Worm (Caenorhabditis elegans) whole organism, midembryonic: ENCODE data around the gene F41E6.1.
A peak's percentile ranks its signal among the peaks of the same experiment; 100 is the strongest.
"Not testable (repeated sequence)": the region's sequence is repeated elsewhere in the genome, so short reads cannot be mapped to it uniquely, and the experiment has no call there.

ENCODE experiments used
- T22C8.4 ChIP-seq: fragments of 200-800 bp; sonication (Bioruptor generic); IDR thresholded peaks from 2 replicates; pipeline ENCODE4 v1.3.6; 2022; ENCODE audit warnings: missing genetic modification characterization, missing compliant biosample characterization
- cog-1 ChIP-seq: sonication (generic microtip); optimal IDR thresholded peaks from 2 replicates; lab custom pipeline; 2016; ENCODE audit warnings: missing genetic modification characterization, missing compliant biosample characterization
- flt-1 ChIP-seq: fragments of 200-800 bp; sonication (Bioruptor generic); IDR thresholded peaks from 2 replicates; pipeline ENCODE4 v1.3.6; 2022; ENCODE audit warnings: missing genetic modification characterization, missing compliant biosample characterization
- klf-2 ChIP-seq: fragments of 200-800 bp; sonication (Bioruptor generic); conservative IDR thresholded peaks from 2 replicates; pipeline ENCODE4 v1.3.6; 2022; ENCODE audit warnings: missing genetic modification reagents, missing genetic modification characterization, missing compliant biosample characterization
- med-1 ChIP-seq: sonication (generic microtip); optimal IDR thresholded peaks from 2 replicates; lab custom pipeline; 2017; ENCODE audit warnings: missing genetic modification characterization, mild to moderate bottlenecking, missing compliant biosample characterization, antibody characterized with exemption, missing genetic modification reagents; ENCODE audit not compliant: insufficient read depth
- ref-1 ChIP-seq: fragments of 200-800 bp; sonication (Bioruptor generic); conservative IDR thresholded peaks from 2 replicates; pipeline ENCODE4 v1.3.6; 2022; ENCODE audit warnings: missing genetic modification reagents, missing genetic modification characterization, missing compliant biosample characterization
- tab-1 ChIP-seq: fragments of 200-800 bp; sonication (Bioruptor generic); IDR thresholded peaks from 2 replicates; pipeline ENCODE4 v1.3.6; 2022; ENCODE audit warnings: missing genetic modification characterization, missing compliant biosample characterization
- ztf-23 ChIP-seq: fragments of 200-800 bp; sonication (Bioruptor generic); IDR thresholded peaks from 2 replicates; pipeline ENCODE4 v1.3.6; 2022; ENCODE audit warnings: missing genetic modification reagents, missing genetic modification characterization, missing compliant biosample characterization
- ztf-29 ChIP-seq: fragments of 200-800 bp; sonication (Bioruptor generic); IDR thresholded peaks from 2 replicates; pipeline ENCODE4 v1.3.6; 2022; ENCODE audit warnings: missing genetic modification reagents, missing genetic modification characterization, missing compliant biosample characterization

F41E6.1 gene

DNA sequence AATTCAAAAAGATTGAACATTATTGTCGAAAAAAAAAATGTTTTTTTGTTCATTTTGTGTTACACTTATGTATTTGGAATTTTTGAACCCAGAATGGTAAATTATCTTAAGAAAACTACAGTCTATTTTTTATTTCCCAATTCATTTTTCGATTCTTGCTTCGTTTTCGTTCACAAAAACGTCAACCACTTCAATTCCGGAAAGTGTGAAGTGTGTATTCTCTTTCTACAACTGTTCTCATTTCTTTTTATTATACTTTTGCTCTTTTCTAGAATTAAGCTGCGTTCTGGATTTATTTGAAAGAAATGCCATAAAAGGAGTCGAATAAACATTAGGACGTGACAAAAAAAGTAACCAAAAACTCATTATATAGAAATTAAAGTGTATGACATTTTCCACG lies at the start of gene F41E6.1:
Gene F41E6.1 (plus strand): TSS at position 301 of the 400 bp plus-strand sequence.
- TF ChIP-seq ref-1 (GFP tag; lab: Robert Waterston, UW), result no peak
- no peak for TF ChIP-seq ztf-29 (GFP tag; lab: Robert Waterston, UW)
- no peak for TF ChIP-seq med-1 (GFP tag; lab: Kevin White, UChicago)
- TF ChIP-seq T22C8.4 (GFP tag; lab: Robert Waterston, UW), result no peak
- TF ChIP-seq tab-1, result no peak

DNA sequence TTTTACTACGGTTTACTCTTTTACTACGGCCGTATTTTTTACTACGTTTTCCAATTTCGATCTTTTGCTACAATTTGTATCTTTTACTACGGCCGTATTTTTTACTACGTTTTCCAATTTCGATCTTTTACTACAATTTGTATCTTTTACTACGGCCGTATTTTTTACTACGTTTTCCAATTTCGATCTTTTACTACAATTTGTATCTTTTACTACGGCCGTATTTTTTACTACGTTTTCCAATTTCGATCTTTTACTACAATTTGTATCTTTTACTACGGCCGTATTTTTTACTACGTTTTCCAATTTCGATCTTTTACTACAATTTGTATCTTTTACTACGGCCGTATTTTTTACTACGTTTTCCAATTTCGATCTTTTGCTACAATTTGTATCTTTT lies 47.7 kb upstream of the F41E6.1 start, which contains the start of gene F25G6.1:
Gene F25G6.1 (plus strand): TSS at position 301 of the 400 bp plus-strand sequence.
- TF ChIP-seq ztf-29 (GFP tag; lab: Robert Waterston, UW); cog-1; flt-1: not testable (repeated sequence)

DNA sequence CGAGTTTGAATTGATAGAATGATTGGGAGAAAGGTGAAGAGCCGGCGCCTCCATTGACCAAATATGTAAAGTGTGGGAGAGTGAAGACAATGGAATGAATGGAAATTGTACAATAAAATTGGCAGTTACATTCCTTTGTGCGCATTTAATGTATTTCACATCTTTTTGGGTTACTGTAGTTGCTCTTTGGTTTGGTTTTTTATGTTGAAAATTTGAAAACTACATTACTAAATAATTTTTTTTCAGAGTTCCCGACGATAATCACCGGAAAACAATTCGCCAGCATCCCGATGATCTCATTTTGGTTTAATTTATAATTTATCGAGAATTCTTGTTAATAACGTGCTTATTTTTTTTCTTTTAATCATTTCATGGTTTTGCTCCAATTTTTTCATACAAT lies 41.5 kb upstream of the F41E6.1 start, which contains the start of gene C10B5.1:
Gene C10B5.1 (plus strand): TSS at position 301 of the 400 bp plus-strand sequence.
- no peak for TF ChIP-seq cog-1

DNA sequence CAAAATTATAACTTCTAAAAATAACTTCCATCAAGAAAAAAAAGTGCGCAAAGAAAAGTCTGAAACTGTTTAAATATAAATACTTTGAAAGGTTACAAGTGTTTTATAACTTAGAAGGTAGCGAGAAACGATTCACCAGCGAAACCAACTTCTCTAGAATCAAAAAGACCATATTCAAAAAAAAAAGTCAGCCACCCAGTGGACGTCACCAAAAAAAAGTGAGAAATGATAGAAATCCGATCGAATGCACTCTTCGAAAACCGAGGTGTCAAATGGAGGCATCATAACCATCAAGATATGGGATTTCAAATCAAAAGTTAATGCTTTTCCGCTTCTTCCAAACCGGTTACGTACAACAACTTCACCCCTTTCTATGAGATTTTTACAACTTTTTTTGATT lies 35.9 kb upstream of the F41E6.1 start:
- TF ChIP-seq ztf-23, result no peak
- no peak for TF ChIP-seq T22C8.4 (GFP tag; lab: Robert Waterston, UW)
- TF ChIP-seq ref-1 (GFP tag; lab: Robert Waterston, UW), result no peak
- TF ChIP-seq flt-1, result no peak
- TF ChIP-seq tab-1, result no peak
- TF ChIP-seq med-1 (GFP tag; lab: Kevin White, UChicago), result no peak
- TF ChIP-seq cog-1, result no peak
- TF ChIP-seq ztf-29 (GFP tag; lab: Robert Waterston, UW), result no peak
- no peak for TF ChIP-seq klf-2 (GFP tag; lab: Robert Waterston, UW)

DNA sequence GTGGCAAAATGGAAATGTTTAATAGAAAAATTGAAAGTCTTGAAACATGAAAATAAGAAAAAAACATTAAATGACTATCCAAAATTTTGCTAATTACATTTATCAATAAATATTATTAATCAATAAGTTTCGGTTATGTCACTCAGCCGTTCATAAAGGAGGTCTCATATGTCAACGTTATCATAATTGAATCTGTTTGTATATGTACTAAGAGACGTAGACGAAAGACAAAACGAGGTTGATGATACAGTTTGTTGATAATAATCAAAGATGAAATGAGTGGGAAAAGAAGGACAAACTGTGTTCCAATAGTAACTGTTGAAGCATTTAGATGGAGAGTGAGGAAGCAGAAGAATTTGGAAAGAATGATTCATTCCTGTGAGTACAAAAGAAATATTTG lies 35.5 kb upstream of the F41E6.1 start:
- TF ChIP-seq ztf-29 (GFP tag; lab: Robert Waterston, UW) (no peak), tab-1 (no peak), T22C8.4 (GFP tag; lab: Robert Waterston, UW) (no peak), klf-2 (GFP tag; lab: Robert Waterston, UW) (no peak), ztf-23 (no peak), ref-1 (GFP tag; lab: Robert Waterston, UW) (no peak), flt-1 (no peak), cog-1 (no peak), med-1 (GFP tag; lab: Kevin White, UChicago) (no peak)

DNA sequence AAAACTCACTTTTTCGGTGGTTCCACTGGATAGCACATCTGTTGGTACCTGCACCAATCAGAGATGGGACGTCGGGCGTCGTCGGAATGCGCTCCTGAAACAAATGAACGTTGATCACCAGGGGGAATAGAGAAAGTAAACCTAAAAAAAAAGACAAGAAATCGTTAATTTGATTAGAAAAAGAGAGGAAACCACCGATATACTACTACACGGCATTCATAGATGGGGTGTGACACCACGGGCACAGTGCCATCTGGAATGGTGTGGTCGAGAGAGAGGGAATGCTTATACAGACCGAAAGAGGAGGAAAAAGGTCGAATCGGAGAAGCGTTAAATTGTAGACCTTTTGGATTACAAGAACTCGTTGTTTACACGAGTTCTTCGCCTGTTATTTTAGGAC lies 34.3 kb upstream of the F41E6.1 start, which contains the start of gene C10B5.3:
Gene C10B5.3 (minus strand): TSS at position 101 of the 400 bp plus-strand sequence.
- TF ChIP-seq ztf-29 (GFP tag; lab: Robert Waterston, UW) (no peak), cog-1 (no peak), ztf-23 (0 out of 2 replicates have a peak, but pooled peaks have one; percentile 15), T22C8.4 (GFP tag; lab: Robert Waterston, UW) (no peak), med-1 (GFP tag; lab: Kevin White, UChicago) (no peak), tab-1 (no peak), flt-1 (no peak)

DNA sequence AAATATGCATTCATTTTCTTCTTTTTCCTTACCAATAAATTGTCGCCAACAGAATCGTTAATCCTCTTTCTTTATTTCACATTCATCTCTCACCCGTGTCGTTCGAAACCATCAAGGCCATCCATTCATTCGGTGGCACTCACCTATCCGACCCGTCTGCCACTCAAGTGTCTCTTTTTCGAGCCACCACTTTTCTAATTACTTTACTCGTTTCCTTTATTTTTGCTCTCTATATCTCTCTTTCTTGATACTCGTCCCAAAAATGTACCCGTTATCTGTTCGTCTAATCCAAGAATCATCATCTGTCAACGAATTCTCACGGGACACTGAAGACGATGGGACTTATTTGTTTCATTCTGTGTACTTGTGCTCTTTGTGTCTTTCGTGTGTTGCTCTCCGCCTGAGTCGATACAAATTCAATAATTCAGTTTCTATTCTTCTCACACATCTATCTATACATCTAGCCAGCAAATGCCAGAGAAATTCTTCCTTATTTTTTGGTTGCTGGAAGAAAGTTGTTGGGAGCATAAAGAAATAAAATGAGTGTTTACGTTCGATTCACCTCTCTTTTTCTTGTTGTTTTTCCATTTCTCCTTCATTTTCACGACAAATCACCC lies 29.6 kb upstream of the F41E6.1 start:
- no peak for TF ChIP-seq T22C8.4 (GFP tag; lab: Robert Waterston, UW)
- no peak for TF ChIP-seq ztf-29 (GFP tag; lab: Robert Waterston, UW)
- no peak for TF ChIP-seq med-1 (GFP tag; lab: Kevin White, UChicago)
- TF ChIP-seq ztf-23, result no peak
- no peak for TF ChIP-seq flt-1
- TF ChIP-seq klf-2 (GFP tag; lab: Robert Waterston, UW), result no peak
- TF ChIP-seq ref-1 (GFP tag; lab: Robert Waterston, UW), result no peak
- no peak for TF ChIP-seq tab-1
- no peak for TF ChIP-seq cog-1

DNA sequence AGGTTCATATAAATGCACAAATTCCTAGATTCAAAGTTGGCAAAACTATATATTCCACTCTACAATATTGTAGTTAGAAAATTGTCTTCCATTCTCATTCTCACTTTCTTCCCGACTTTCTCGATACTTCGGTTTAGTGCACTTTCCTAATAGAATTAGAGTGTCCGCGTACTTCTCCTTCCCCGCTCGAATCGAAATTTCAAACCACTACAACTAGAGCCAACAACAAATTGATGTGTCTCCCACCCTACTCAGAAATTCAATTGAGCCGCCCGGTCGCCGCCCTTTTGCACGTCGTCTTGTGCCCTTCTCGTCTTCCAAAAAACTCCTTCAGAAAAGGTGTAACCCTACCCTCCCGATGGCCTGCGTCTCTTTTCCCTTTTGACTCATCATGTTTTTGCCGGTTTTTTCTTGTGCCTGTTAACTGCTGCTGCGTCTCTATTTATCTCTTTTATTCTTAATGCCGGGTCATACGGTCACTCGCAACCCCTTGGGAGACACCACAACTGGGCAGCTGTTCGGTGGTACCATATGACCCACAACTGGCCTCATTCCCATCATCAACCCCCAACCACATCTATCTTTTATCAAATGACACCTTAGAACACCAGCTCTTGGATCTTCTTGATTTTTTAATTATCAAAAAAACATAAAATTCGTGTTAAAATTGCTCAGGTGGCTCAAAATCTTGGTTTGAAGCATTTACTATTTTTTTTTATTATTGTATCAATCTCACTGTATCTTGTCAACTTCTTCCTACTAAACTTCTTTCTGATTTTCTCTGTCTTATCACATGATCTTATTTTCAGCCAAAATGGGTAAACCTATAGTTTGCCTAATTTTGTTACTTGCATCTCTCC lies 28.1 kb upstream of the F41E6.1 start, which contains the start of gene tag-196:
Gene tag-196 (plus strand): TSS at position 810 of the 860 bp plus-strand sequence.
- TF ChIP-seq med-1 (GFP tag; lab: Kevin White, UChicago) (no peak), flt-1 (peak; percentile 43; the same call in 1 of the 2 replicates), ztf-29 (GFP tag; lab: Robert Waterston, UW) (no peak)

DNA sequence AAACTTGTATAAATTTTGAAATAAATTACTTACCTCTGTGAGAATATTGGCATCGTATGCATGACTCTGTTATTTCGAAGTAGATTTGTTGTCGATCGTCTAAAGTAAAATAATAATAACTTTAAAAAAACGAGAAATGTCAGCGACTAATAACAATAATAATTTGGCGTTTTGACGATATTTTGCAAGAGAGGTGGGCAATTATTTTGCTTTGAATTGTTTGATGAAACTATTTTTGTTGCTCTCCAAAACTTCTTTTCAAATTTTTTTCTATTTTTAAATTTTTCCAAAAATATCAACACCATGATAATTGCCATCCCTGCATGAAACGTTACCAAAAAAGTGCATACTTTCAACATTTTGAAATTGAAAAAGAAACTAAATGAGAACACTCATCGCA lies 23.2 kb upstream of the F41E6.1 start, which contains the start of gene F41E6.7:
Gene F41E6.7 (minus strand): TSS at position 101 of the 400 bp plus-strand sequence.
- no peak for TF ChIP-seq ref-1 (GFP tag; lab: Robert Waterston, UW)
- no peak for TF ChIP-seq cog-1
- no peak for TF ChIP-seq tab-1
- no peak for TF ChIP-seq med-1 (GFP tag; lab: Kevin White, UChicago)
- TF ChIP-seq ztf-23, result no peak
- TF ChIP-seq ztf-29 (GFP tag; lab: Robert Waterston, UW), result no peak
- no peak for TF ChIP-seq T22C8.4 (GFP tag; lab: Robert Waterston, UW)

DNA sequence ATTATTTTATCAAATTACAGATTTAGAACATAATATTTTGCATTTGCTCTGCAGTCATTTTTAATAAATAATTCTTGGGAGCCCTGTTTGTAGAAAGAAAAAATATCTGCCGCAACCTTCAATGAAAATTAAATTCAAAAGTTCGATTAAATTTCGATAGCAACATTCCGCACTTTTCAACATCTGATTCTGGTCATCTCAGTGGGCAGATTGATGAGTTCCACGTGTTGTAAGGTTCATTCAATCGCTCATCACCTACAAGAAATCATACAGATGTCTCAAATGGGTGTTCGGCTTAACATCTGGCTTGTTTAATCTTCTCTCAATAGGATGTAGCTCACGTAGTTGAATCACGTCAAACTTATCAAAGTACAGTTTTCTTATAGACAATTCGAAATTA lies 22.5 kb upstream of the F41E6.1 start:
- TF ChIP-seq T22C8.4 (GFP tag; lab: Robert Waterston, UW), result no peak
- no peak for TF ChIP-seq ref-1 (GFP tag; lab: Robert Waterston, UW)
- no peak for TF ChIP-seq ztf-29 (GFP tag; lab: Robert Waterston, UW)
- TF ChIP-seq ztf-23, result no peak
- TF ChIP-seq med-1 (GFP tag; lab: Kevin White, UChicago), result no peak
- TF ChIP-seq cog-1, result no peak
- no peak for TF ChIP-seq klf-2 (GFP tag; lab: Robert Waterston, UW)
- TF ChIP-seq flt-1, result no peak
